Fruit fly (Drosophila melanogaster): ENCODE data around the gene gnu.

The gnu gene

dm6 chr3L:14780187-14780586 is 23.0 kb downstream of the gnu start (continued):
- TF ChIP-seq Lhr (GFP tag; optimal IDR thresholded peaks at IDR 0.05) (peak; percentile 31), ranshi (GFP tag; IDR thresholded peaks at IDR 0.05) (peak; percentile 21; the same call in 1 of the 2 replicates), Hey (tag; optimal IDR thresholded peaks at IDR 0.05) (peak; percentile 38), CG7556 (GFP tag; optimal IDR thresholded peaks at IDR 0.05) (peak; percentile 37), lov (optimal IDR thresholded peaks at IDR 0.05) (no peak), lov (GFP tag; IDR thresholded peaks at IDR 0.05) (peak; percentile 79; the same call in 1 of the 3 replicates), CG16863 (GFP tag; optimal IDR thresholded peaks at IDR 0.05) (peak; percentile 3), dmrt11E (tag; optimal IDR thresholded peaks at IDR 0.05) (peak; percentile 48), Ada2b (GFP tag; IDR thresholded peaks at IDR 0.05) (no peak), Fer3 (tag; optimal IDR thresholded peaks at IDR 0.05) (no peak), CG4707 (GFP tag; optimal IDR thresholded peaks at IDR 0.05) (peak; percentile 42), sens-2 (GFP tag; IDR thresholded peaks at IDR 0.05) (no peak), CG10654 (GFP tag; optimal IDR thresholded peaks at IDR 0.05) (peak; percentile 28), CG14014 (GFP tag; IDR thresholded peaks at IDR 0.05) (peak; percentile 62; the same call in 1 of the 2 replicates), her (GFP tag; optimal IDR thresholded peaks at IDR 0.05) (no peak), CG8359 (GFP tag; optimal IDR thresholded peaks at IDR 0.05; ENCODE audit: borderline replicate concordance) (peak; percentile 54), caup (GFP tag; optimal IDR thresholded peaks at IDR 0.05; ENCODE audit: severe bottlenecking) (peak; percentile 60), CG3065 (GFP tag; optimal IDR thresholded peaks at IDR 0.05) (peak; percentile 29), hth (optimal IDR thresholded peaks at IDR 0.05) (no peak), stc (GFP tag; IDR thresholded peaks at IDR 0.05) (peak; percentile 15; the same call in 1 of the 2 replicates), btn (GFP tag; optimal IDR thresholded peaks at IDR 0.05) (peak; percentile 51), CG6765 (GFP tag; optimal IDR thresholded peaks at IDR 0.05) (peak; percentile 44), h (optimal IDR thresholded peaks at IDR 0.05) (no peak), Tbp (GFP tag; optimal IDR thresholded peaks at IDR 0.05) (no peak), CG17612 (GFP tag; IDR thresholded peaks at IDR 0.05) (no peak), HLHmδ (GFP tag; optimal IDR thresholded peaks at IDR 0.05) (peak; percentile 49), CG34224 (GFP tag; IDR thresholded peaks at IDR 0.05; ENCODE audit: partially characterized antibody) (no peak), CG3407 (GFP tag; optimal IDR thresholded peaks at IDR 0.05) (peak; percentile 76), CG12155 (GFP tag; optimal IDR thresholded peaks at IDR 0.05) (no peak), psq (GFP tag; optimal IDR thresholded peaks at IDR 0.05) (no peak), fru (optimal IDR thresholded peaks at IDR 0.05) (no peak), gsb-n (tag; optimal IDR thresholded peaks at IDR 0.05) (peak; percentile 24), Hmr (GFP tag; optimal IDR thresholded peaks at IDR 0.05) (peak; percentile 29), CG11560 (tag; IDR thresholded peaks at IDR 0.05) (no peak), Xrp1 (GFP tag; IDR thresholded peaks at IDR 0.05) (peak; percentile 74), CG14965 (GFP tag; optimal IDR thresholded peaks at IDR 0.05; ENCODE audit: borderline replicate concordance) (no peak), CG14710 (tag; optimal IDR thresholded peaks at IDR 0.05) (peak; percentile 26), CG1603 (tag; optimal IDR thresholded peaks at IDR 0.05) (peak; percentile 53), CG2712 (tag; optimal IDR thresholded peaks at IDR 0.05) (no peak), HLH54F (GFP tag; optimal IDR thresholded peaks at IDR 0.05) (no peak), HLH4C (GFP tag; IDR thresholded peaks at IDR 0.05; ENCODE audit: partially characterized antibody) (no peak), Stat92E (GFP tag; optimal IDR thresholded peaks at IDR 0.05) (no peak), odd (GFP tag; optimal IDR thresholded peaks at IDR 0.05) (peak; percentile 65), Dbx (GFP tag; IDR thresholded peaks at IDR 0.05) (0 out of 3 replicates have a peak, but pooled peaks have one; percentile 8), ase (GFP tag; IDR thresholded peaks at IDR 0.05) (no peak), crc (GFP tag; optimal IDR thresholded peaks at IDR 0.05) (no peak), fd96Cb (tag; optimal IDR thresholded peaks at IDR 0.05) (no peak), CG13624 (GFP tag; optimal IDR thresholded peaks at IDR 0.05) (no peak), CG1647 (GFP tag; optimal IDR thresholded peaks at IDR 0.05) (no peak), zfh2 (GFP tag; optimal IDR thresholded peaks at IDR 0.05) (no peak), CG12299 (tag; optimal IDR thresholded peaks at IDR 0.05) (no peak), CG3281 (GFP tag; optimal IDR thresholded peaks at IDR 0.05) (peak; percentile 5)

Measured in whole organism, embryonic.